Worm (Caenorhabditis elegans): ENCODE measurements around the gene elli-1.

- TF ChIP-seq egl-18 (GFP tag; IDR thresholded peaks at IDR 0.05) (no peak), unc-62 (GFP tag; optimal IDR thresholded peaks at IDR 0.05) (no peak), mxl-1 (tag; optimal IDR thresholded peaks at IDR 0.05) (no peak), aptf-2 (GFP tag; conservative IDR thresholded peaks at IDR 0.05) (no peak), somi-1 (GFP tag; optimal IDR thresholded peaks at IDR 0.05) (no peak)
Observed at ce11 chrIV:8724907-8725306, 29.7 kb downstream of the elli-1 start.

Measured in whole organism, young adult.